Worm (Caenorhabditis elegans) whole organism, L3 larva: ENCODE results near the gene F09G8.5.

ENCODE experiments used
- ama-1 ChIP-seq: fragments of 150-350 bp; optimal IDR thresholded peaks from 2 replicates; lab custom pipeline; 2018
- ceh-82 ChIP-seq: fragments of 150-350 bp; optimal IDR thresholded peaks from 2 replicates; lab custom pipeline; 2014; ENCODE audit warnings: missing biosample characterization, missing genetic modification characterization
- mdl-1 ChIP-seq: fragments of 150-350 bp; optimal IDR thresholded peaks from 2 replicates; lab custom pipeline; 2014; ENCODE audit warnings: missing biosample characterization, missing genetic modification characterization
- nhr-11 ChIP-seq: fragments of 150-350 bp; optimal IDR thresholded peaks from 2 replicates; lab custom pipeline; 2014; ENCODE audit warnings: missing biosample characterization, missing genetic modification characterization
- nhr-23 ChIP-seq: fragments of 150-350 bp; optimal IDR thresholded peaks from 2 replicates; lab custom pipeline; 2014; ENCODE audit warnings: missing biosample characterization, missing genetic modification reagents, missing genetic modification characterization

DNA sequence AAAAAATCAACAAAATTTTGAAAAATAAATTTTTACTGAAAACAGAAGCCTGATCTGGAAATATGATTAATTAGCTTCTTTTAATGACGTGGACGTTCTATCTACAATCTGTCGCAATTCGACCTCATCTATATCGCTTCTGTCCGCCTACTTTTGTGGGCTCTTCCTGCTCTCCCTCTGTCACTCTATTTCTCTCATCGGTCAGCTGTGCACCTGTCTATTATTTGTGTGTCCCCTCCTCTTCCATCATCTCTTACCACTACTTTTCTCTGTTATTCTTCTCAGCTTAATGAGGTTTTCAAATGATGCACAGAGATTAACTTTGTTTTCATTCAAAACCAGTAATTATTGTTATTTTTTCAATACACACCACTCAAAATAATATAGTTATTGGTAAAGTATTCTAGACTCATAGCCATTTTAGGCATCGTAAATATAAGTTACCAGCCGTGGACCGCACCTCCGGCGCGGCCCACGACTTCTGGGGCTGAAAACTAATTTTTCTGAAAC is 44.4 kb downstream of the F09G8.5 start:
- TF ChIP-seq ceh-82: no peak
- no peak for TF ChIP-seq nhr-23 (tag; lab: Kevin White, UChicago)
- TF ChIP-seq ama-1 (lab: Kevin White, UChicago): no peak
- TF ChIP-seq nhr-11 (tag; lab: Kevin White, UChicago): no peak
- no peak for TF ChIP-seq mdl-1 (tag; lab: Kevin White, UChicago)
